Worm (Caenorhabditis elegans) whole organism, midembryonic: ENCODE results near the gene dhcr-24.

Experiments used
- T22C8.4 ChIP-seq: fragments of 200-800 bp; sonication (Bioruptor generic); IDR thresholded peaks from 2 replicates; pipeline ENCODE4 v1.3.6; 2022; ENCODE audit warnings: missing genetic modification characterization, missing compliant biosample characterization
- cog-1 ChIP-seq: sonication (generic microtip); optimal IDR thresholded peaks from 2 replicates; lab custom pipeline; 2016; ENCODE audit warnings: missing genetic modification characterization, missing compliant biosample characterization
- flt-1 ChIP-seq: fragments of 200-800 bp; sonication (Bioruptor generic); IDR thresholded peaks from 2 replicates; pipeline ENCODE4 v1.3.6; 2022; ENCODE audit warnings: missing genetic modification characterization, missing compliant biosample characterization
- klf-2 ChIP-seq: fragments of 200-800 bp; sonication (Bioruptor generic); conservative IDR thresholded peaks from 2 replicates; pipeline ENCODE4 v1.3.6; 2022; ENCODE audit warnings: missing genetic modification reagents, missing genetic modification characterization, missing compliant biosample characterization
- med-1 ChIP-seq: sonication (generic microtip); optimal IDR thresholded peaks from 2 replicates; lab custom pipeline; 2017; ENCODE audit warnings: missing genetic modification characterization, mild to moderate bottlenecking, missing compliant biosample characterization, antibody characterized with exemption, missing genetic modification reagents; ENCODE audit not compliant: insufficient read depth
- ref-1 ChIP-seq: fragments of 200-800 bp; sonication (Bioruptor generic); conservative IDR thresholded peaks from 2 replicates; pipeline ENCODE4 v1.3.6; 2022; ENCODE audit warnings: missing genetic modification reagents, missing genetic modification characterization, missing compliant biosample characterization
- tab-1 ChIP-seq: fragments of 200-800 bp; sonication (Bioruptor generic); IDR thresholded peaks from 2 replicates; pipeline ENCODE4 v1.3.6; 2022; ENCODE audit warnings: missing genetic modification characterization, missing compliant biosample characterization
- ztf-23 ChIP-seq: fragments of 200-800 bp; sonication (Bioruptor generic); IDR thresholded peaks from 2 replicates; pipeline ENCODE4 v1.3.6; 2022; ENCODE audit warnings: missing genetic modification reagents, missing genetic modification characterization, missing compliant biosample characterization
- ztf-29 ChIP-seq: fragments of 200-800 bp; sonication (Bioruptor generic); IDR thresholded peaks from 2 replicates; pipeline ENCODE4 v1.3.6; 2022; ENCODE audit warnings: missing genetic modification reagents, missing genetic modification characterization, missing compliant biosample characterization

dhcr-24 gene

DNA sequence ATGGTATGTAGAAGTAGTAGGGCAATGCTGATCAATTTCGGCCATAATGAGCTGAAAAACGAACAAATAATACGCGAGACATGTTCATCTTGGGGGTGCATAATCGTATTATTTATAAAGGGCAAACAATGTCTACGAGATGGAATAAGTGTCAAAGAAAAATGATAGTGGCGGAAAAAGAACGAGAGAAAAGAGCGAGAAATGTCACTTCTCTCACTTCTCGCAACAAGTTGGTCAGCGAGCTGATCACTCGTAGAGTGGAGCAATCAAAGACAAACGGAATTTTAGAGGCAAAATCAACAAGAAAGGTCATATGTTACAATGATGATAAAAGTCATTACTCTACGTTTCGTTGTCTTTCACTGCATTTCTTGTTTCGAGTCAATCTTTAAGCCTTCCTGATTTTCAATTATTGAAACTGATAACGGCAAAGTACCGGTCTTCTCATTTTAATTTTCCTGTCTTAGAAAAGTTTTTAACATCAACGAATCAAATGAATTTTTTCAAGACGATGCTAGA is 22.9 kb downstream of the dhcr-24 start, which contains the start of gene F52H2.3:
Gene F52H2.3 (minus strand): TSS at position 51 of the 519 bp plus-strand sequence.
- TF ChIP-seq cog-1 (tag; lab: Kevin White, UChicago) (no peak), ztf-23 (no peak), ztf-29 (GFP tag; lab: Robert Waterston, UW) (no peak), med-1 (no peak), klf-2 (GFP tag; lab: Robert Waterston, UW) (no peak), tab-1 (GFP tag; lab: Robert Waterston, UW) (no peak), ref-1 (GFP tag; lab: Robert Waterston, UW) (no peak), flt-1 (GFP tag; lab: Robert Waterston, UW) (no peak), T22C8.4 (GFP tag; lab: Robert Waterston, UW) (no peak)

DNA sequence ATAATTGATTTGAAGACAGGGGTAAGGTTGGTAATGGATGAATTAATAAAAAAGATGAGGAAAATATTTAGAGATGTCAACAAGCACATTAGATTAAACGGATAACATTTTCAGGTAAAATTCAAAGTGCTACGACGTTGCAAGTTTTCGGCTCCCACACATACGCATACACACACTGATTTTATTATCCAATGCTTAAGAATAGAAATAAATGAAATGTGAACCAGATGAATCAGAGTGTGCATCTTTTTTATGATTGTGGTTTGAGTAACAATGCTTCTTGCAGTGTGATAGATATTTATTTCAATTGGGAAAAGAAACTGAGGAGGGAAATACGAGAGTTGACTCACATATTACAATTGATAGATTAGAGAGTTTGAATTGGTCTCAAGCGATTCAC is 25.2 kb downstream of the dhcr-24 start:
- TF ChIP-seq T22C8.4 (GFP tag; lab: Robert Waterston, UW) (no peak), cog-1 (tag; lab: Kevin White, UChicago) (no peak), ref-1 (GFP tag; lab: Robert Waterston, UW) (no peak), tab-1 (GFP tag; lab: Robert Waterston, UW) (no peak), ztf-23 (no peak)

DNA sequence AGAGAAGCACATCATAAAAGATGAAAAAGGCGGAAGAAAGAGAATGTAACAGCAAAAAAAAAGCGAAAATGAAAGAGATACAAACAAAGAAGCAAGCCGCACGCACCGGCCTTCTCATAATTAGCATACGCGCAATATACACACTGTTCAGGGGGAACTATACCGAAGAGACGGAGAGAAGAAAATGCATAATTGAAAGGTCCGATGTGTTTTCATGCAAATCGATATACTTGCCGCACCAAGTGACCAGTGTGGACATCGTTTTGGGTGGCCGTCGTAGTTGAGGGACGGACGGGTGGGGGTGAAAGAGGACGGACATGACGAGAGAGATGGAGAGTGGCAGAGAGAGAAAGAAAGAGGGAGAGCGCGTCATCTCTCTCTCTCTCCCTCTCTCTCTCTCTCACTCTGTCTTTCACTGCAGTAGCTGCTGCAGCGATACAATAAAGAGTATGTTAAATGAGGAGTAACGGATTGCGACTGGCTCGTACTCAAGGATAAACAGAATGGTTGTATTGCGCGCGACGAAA is 27.6 kb downstream of the dhcr-24 start:
- TF ChIP-seq klf-2 (GFP tag; lab: Robert Waterston, UW) (no peak), T22C8.4 (GFP tag; lab: Robert Waterston, UW) (peak; percentile 78), cog-1 (tag; lab: Kevin White, UChicago) (peak; percentile 96), flt-1 (GFP tag; lab: Robert Waterston, UW) (peak; percentile 73), ztf-29 (GFP tag; lab: Robert Waterston, UW) (peak; percentile 63; the same call in 1 of the 2 replicates), tab-1 (GFP tag; lab: Robert Waterston, UW) (0 out of 2 replicates have a peak, but pooled peaks have one; percentile 17)

DNA sequence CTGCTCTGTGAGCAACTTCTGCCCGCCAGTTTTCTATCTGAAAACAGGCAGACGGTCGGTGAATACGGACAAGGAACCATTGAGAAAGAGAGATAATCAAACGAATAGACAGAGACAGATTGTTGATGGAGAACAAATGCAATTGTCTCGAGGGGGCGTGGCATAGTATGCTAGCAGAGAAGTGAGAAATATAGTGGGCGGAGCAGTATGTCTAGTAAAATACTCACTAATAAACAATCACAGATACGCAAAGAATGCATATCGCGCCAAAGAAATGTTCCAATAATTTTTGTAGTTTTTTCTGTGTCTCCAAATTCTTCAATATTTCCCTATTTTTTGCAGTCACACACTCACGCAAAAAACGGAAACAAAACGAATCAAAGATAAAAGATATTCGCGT is 31.6 kb downstream of the dhcr-24 start, which contains the start of gene tbc-12:
Gene tbc-12 (minus strand): TSS at position 101 of the 400 bp plus-strand sequence.
- TF ChIP-seq klf-2 (GFP tag; lab: Robert Waterston, UW) (no peak), flt-1 (GFP tag; lab: Robert Waterston, UW) (no peak), ztf-23 (no peak), ref-1 (GFP tag; lab: Robert Waterston, UW) (no peak), tab-1 (GFP tag; lab: Robert Waterston, UW) (no peak), ztf-29 (GFP tag; lab: Robert Waterston, UW) (no peak), med-1 (no peak), T22C8.4 (GFP tag; lab: Robert Waterston, UW) (no peak), cog-1 (tag; lab: Kevin White, UChicago) (no peak)

DNA sequence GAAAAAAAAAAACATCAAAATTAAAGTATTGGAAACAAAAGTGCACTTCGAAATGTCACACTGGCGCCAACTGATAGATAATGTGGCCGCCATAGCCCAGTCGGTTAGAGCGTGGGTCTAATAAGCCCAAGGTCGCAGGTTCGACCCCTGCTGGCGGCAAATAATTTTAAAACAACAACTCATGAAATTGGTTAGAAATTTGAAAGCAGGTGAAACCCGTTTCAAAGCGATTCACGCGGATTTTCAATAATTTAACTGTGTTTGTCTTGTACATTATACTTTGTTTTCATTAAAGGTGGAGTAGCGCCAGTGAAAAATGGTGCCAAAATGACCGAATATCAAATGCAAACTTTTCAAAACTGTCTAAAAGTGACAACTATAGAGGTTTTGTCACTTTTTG is 32.7 kb downstream of the dhcr-24 start:
- TF ChIP-seq ztf-29 (GFP tag; lab: Robert Waterston, UW): no peak
- no peak for TF ChIP-seq flt-1 (GFP tag; lab: Robert Waterston, UW)
- TF ChIP-seq med-1: no peak
- no peak for TF ChIP-seq tab-1 (GFP tag; lab: Robert Waterston, UW)
- TF ChIP-seq T22C8.4 (GFP tag; lab: Robert Waterston, UW): no peak
- TF ChIP-seq ztf-23: no peak
- no peak for TF ChIP-seq klf-2 (GFP tag; lab: Robert Waterston, UW)
- no peak for TF ChIP-seq cog-1 (tag; lab: Kevin White, UChicago)
- TF ChIP-seq ref-1 (GFP tag; lab: Robert Waterston, UW): no peak

DNA sequence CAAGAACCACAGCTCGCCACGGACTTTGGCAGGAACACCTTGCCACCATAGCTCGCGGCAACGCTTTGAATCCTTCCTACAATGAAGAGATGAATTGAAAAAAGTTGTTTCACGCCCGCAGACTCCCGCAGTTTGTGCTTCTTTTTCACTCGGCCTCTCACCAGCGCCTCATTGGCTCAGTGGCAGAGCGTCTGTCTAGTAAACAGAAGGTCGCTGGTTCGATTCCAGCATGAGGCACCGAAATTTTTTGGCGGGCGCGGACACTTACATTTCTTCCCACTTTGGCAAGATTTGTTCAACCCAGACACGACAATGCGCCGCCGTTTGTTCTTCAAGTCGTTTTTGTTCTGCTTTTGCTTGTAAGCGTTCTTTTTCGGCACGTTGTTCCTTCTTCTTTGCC is 36.1 kb downstream of the dhcr-24 start:
- TF ChIP-seq T22C8.4 (GFP tag; lab: Robert Waterston, UW) (no peak), ztf-23 (peak; percentile 62; the same call in 1 of the 2 replicates), tab-1 (GFP tag; lab: Robert Waterston, UW) (0 out of 2 replicates have a peak, but pooled peaks have one; percentile 50), klf-2 (GFP tag; lab: Robert Waterston, UW) (no peak; the same call in 1 of the 2 replicates), cog-1 (tag; lab: Kevin White, UChicago) (no peak), ztf-29 (GFP tag; lab: Robert Waterston, UW) (peak; percentile 37; the same call in 1 of the 2 replicates), ref-1 (GFP tag; lab: Robert Waterston, UW) (no peak; the same call in 1 of the 2 replicates), flt-1 (GFP tag; lab: Robert Waterston, UW) (no peak), med-1 (no peak)

DNA sequence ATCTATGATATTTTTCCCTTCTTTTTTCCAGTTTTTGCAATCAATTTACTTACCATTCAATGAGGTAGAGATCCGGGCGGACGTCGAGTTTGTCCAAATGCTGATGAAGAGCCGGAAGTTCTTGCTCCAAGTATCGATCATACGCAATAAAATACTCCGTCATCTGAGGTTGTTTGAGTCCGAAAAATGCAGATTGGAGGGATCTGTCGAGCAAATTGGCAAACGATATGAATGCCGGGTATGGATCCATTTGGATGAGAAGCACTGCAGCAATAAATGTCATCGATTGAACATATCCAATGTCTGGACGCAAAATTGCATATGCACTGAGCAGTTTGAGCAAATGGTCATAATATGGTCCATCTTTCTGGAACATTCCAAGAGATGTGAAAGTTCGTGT is 36.8 kb downstream of the dhcr-24 start:
- TF ChIP-seq cog-1 (tag; lab: Kevin White, UChicago): no peak
- TF ChIP-seq flt-1 (GFP tag; lab: Robert Waterston, UW): no peak
- no peak for TF ChIP-seq ref-1 (GFP tag; lab: Robert Waterston, UW)
- no peak for TF ChIP-seq T22C8.4 (GFP tag; lab: Robert Waterston, UW)
- TF ChIP-seq tab-1 (GFP tag; lab: Robert Waterston, UW): no peak
- TF ChIP-seq med-1: no peak
- no peak for TF ChIP-seq klf-2 (GFP tag; lab: Robert Waterston, UW)
- TF ChIP-seq ztf-23: no peak
- no peak for TF ChIP-seq ztf-29 (GFP tag; lab: Robert Waterston, UW)

DNA sequence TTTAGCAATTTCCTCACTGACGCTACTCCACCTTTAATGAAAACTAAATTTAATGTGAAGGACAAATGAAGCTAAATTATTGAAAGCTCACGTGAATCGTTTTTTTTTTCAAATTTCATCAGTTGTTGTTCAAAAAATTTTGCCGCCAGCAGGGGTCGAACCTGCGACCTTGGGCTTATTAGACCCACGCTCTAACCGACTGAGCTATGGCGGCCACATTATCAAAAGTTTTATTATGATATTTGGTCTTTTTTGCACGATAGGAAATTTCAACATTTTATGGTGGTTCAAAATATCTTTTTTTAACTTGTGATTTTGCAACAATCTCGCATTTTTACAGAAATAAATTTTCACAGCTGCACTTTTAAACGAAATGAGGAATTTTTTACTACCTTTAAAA is 37.9 kb downstream of the dhcr-24 start:
- no peak for TF ChIP-seq cog-1 (tag; lab: Kevin White, UChicago)
- TF ChIP-seq ztf-29 (GFP tag; lab: Robert Waterston, UW): no peak
- no peak for TF ChIP-seq klf-2 (GFP tag; lab: Robert Waterston, UW)

DNA sequence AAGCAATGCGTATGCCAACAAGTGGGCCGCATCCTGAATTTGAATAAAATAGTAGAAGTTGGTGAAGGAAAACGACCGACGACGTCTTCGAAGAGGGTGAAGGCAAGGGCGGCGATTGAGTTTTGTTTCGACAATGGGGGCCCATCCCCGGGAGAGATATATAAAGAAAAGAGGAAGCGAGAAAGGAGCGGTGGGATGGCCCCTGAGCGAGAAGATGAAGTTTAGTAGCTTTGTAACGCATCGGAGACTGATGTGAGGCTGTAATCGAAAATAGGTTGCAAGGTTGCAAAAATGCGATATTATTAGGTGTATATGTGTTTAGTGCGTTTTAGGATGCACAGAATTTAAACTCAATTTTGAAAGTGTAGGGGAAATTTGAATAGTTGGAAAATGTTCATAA is 41.3 kb downstream of the dhcr-24 start:
- no peak for TF ChIP-seq ztf-23
- no peak for TF ChIP-seq med-1
- TF ChIP-seq tab-1 (GFP tag; lab: Robert Waterston, UW): no peak
- no peak for TF ChIP-seq ref-1 (GFP tag; lab: Robert Waterston, UW)
- TF ChIP-seq flt-1 (GFP tag; lab: Robert Waterston, UW): no peak
- TF ChIP-seq ztf-29 (GFP tag; lab: Robert Waterston, UW): no peak
- no peak for TF ChIP-seq cog-1 (tag; lab: Kevin White, UChicago)
- no peak for TF ChIP-seq klf-2 (GFP tag; lab: Robert Waterston, UW)
